Worm (Caenorhabditis elegans): ENCODE data around the gene gpx-4.

DNA sequence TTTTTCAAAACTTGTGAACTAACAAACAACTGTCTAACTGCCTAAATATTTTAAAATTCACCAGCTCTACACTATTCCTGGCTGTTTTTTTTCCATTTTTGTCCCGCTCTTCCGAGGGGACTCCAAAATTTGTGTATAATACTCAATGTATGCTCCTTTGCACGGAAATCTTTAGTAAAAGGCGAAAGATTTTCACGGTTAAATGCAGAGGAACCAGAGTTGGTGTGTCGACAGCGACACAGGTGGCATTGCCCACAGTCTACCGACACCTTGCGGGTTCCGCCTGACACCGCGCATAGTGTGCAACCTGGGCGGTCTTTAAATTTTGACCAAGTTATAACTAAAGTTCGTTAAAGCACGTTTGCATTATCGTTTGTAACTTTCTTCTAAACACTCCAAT, 19.9 kb downstream of the gpx-4 start:
- no peak for TF ChIP-seq nhr-76 (tag; optimal IDR thresholded peaks at IDR 0.05)
- TF ChIP-seq aly-2 (tag; optimal IDR thresholded peaks at IDR 0.05): no peak
- TF ChIP-seq sea-2 (GFP tag; optimal IDR thresholded peaks at IDR 0.05): no peak
- TF ChIP-seq ceh-28 (tag; optimal IDR thresholded peaks at IDR 0.05): no peak
- no peak for TF ChIP-seq egl-27 (tag; optimal IDR thresholded peaks at IDR 0.05)
- TF ChIP-seq unc-62 (GFP tag; optimal IDR thresholded peaks at IDR 0.05): no peak
- TF ChIP-seq egl-5 (tag; optimal IDR thresholded peaks at IDR 0.05): no peak

All from whole organism, L3 larva.